Worm (Caenorhabditis elegans): ENCODE measurements around the gene oac-1.
"Not testable (repeated sequence)": the region's sequence is repeated elsewhere in the genome, so short reads cannot be mapped to it uniquely, and the experiment has no call there.

- not testable (repeated sequence) for TF ChIP-seq ceh-9 (tag; optimal IDR thresholded peaks at IDR 0.05); ceh-30 (tag; optimal IDR thresholded peaks at IDR 0.05); madf-2 (tag; optimal IDR thresholded peaks at IDR 0.05); pqm-1 (tag; optimal IDR thresholded peaks at IDR 0.05); mec-3 (tag; optimal IDR thresholded peaks at IDR 0.05; ENCODE audit: borderline replicate concordance); fkh-10 (GFP tag; optimal IDR thresholded peaks at IDR 0.05); sox-4 (tag; optimal IDR thresholded peaks at IDR 0.05); odd-2 (tag; optimal IDR thresholded peaks at IDR 0.05); ttx-3 (tag; optimal IDR thresholded peaks at IDR 0.05); ama-1 (optimal IDR thresholded peaks at IDR 0.05); ceh-22 (tag; optimal IDR thresholded peaks at IDR 0.05); ceh-6 (GFP tag; optimal IDR thresholded peaks at IDR 0.05)
Observed at ce11 chrV:19517611-19518360, 38.0 kb downstream of the oac-1 start.

Data from whole organism, late embryonic.